Worm (Caenorhabditis elegans) whole organism, L2 larva: Measurements from ENCODE around the gene srh-85.

Experiments
- R02D3.7 ChIP-seq: fragments of 150-350 bp; optimal IDR thresholded peaks from 2 replicates; lab custom pipeline; 2014; ENCODE audit warnings: missing biosample characterization, missing genetic modification characterization
- alr-1 ChIP-seq: fragments of 150-350 bp; optimal IDR thresholded peaks from 2 replicates; lab custom pipeline; 2014; ENCODE audit warnings: missing biosample characterization, missing genetic modification characterization
- ama-1 ChIP-seq: fragments of 150-350 bp; optimal IDR thresholded peaks from 2 replicates; lab custom pipeline; 2018; ENCODE audit warnings: inconsistent platforms
- elt-1 ChIP-seq: fragments of 150-350 bp; optimal IDR thresholded peaks from 2 replicates; lab custom pipeline; 2014; ENCODE audit warnings: missing biosample characterization, missing genetic modification characterization
- mdl-1 ChIP-seq, 2 experiments: fragments of 150-350 bp in 1 of 2; sonication (generic microtip) in 1 of 2; optimal IDR thresholded peaks; 2 replicates each; lab custom pipeline; 2017; ENCODE audit warnings: missing biosample characterization in 2 of 2, missing genetic modification characterization in 2 of 2
- nhr-10 ChIP-seq: sonication (generic microtip); optimal IDR thresholded peaks from 2 replicates; lab custom pipeline; 2017; ENCODE audit warnings: missing biosample characterization, missing genetic modification characterization
- nhr-237 ChIP-seq: fragments of 150-350 bp; optimal IDR thresholded peaks from 2 replicates; lab custom pipeline; 2014; ENCODE audit warnings: missing biosample characterization, missing genetic modification characterization
- nhr-77 ChIP-seq: fragments of 150-350 bp; optimal IDR thresholded peaks from 2 replicates; lab custom pipeline; 2014; ENCODE audit warnings: missing biosample characterization, missing genetic modification characterization
- sem-4 ChIP-seq: fragments of 150-350 bp; optimal IDR thresholded peaks from 2 replicates; lab custom pipeline; 2014; ENCODE audit warnings: missing biosample characterization, missing genetic modification reagents, missing genetic modification characterization
- snpc-4 ChIP-seq: fragments of 150-350 bp; optimal IDR thresholded peaks from 2 replicates; lab custom pipeline; 2014; ENCODE audit warnings: missing biosample characterization, missing genetic modification characterization
- ztf-11 ChIP-seq: sonication (generic microtip); optimal IDR thresholded peaks from 2 replicates; lab custom pipeline; 2017; ENCODE audit warnings: missing biosample characterization, missing genetic modification characterization

- TF ChIP-seq alr-1 (tag; lab: Kevin White, UChicago) (no peak), R02D3.7 (no peak), elt-1 (tag; lab: Kevin White, UChicago) (no peak), mdl-1 (tag; optimal IDR thresholded peaks at IDR 0.05; lab: Kevin White, UChicago) (no peak), snpc-4 (tag; lab: Kevin White, UChicago) (no peak), nhr-77 (tag; lab: Kevin White, UChicago) (no peak), ztf-11 (tag; lab: Kevin White, UChicago) (no peak), sem-4 (no peak), ama-1 (no peak), nhr-237 (tag; lab: Kevin White, UChicago) (no peak), nhr-10 (tag; lab: Kevin White, UChicago) (no peak)
Observed at ce11 chrV:3034236-3034635, 46.9 kb upstream of the srh-85 start, which contains the start of gene srw-8.
